Fruit fly (Drosophila melanogaster): Measurements from ENCODE around the gene CG5004.

Gene CG5004

DNA sequence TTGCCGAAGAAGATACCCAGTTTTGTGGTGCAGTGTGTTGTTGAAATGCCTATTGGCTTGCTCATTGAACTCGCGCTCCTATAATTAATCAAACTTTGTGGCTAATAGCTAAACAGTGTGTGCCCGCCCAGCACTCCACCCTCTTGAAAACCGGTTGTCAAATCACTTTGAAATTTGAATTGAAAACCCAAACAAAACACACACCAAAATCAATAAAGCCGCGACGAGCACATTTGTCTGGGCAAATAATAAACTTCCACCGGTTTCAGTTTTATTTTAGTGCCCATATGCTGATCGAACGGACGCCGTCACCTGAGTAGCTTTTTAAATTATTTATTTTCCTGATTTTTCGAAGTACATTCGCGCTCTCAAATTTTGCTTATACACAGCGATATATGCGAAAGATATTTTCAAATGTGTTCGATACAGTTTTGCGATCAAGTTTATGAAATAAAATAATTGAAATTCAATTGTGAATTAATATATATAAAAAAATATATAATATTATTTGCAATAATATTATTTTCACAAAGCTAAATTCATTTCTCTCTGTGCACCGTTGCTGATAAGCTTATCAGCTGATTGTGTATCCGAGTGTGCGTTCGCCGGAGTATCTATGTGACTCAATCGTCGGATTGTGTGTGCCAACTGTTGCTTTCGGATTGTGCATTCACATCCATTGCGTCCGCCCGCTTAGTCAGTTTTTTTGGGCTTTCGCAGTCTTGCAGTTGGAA, 22.5 kb downstream of the CG5004 start:
- peak; percentile 70 for TF ChIP-seq Sp1 (GFP tag; optimal IDR thresholded peaks at IDR 0.05)
- TF ChIP-seq rgr (GFP tag; optimal IDR thresholded peaks at IDR 0.05), result peak; percentile 75
- peak; percentile 60 for TF ChIP-seq Dif (GFP tag; optimal IDR thresholded peaks at IDR 0.05; ENCODE audit: partially characterized antibody)
- no peak for TF ChIP-seq dmrt93B (GFP tag; optimal IDR thresholded peaks at IDR 0.05)
- TF ChIP-seq Rel (GFP tag; optimal IDR thresholded peaks at IDR 0.05), result no peak
- TF ChIP-seq Rel (tag; optimal IDR thresholded peaks at IDR 0.05), result peak; percentile 38
- peak; percentile 19 for TF ChIP-seq sage (GFP tag; optimal IDR thresholded peaks at IDR 0.05)
- no peak for TF ChIP-seq dsf (GFP tag; optimal IDR thresholded peaks at IDR 0.05; ENCODE audit: borderline replicate concordance)
- TF ChIP-seq foxo (GFP tag; optimal IDR thresholded peaks at IDR 0.05), result peak in 1 of 2 experiments; percentile 74
- TF ChIP-seq tai (GFP tag; optimal IDR thresholded peaks at IDR 0.05), result no peak
- TF ChIP-seq Hnf4 (GFP tag; optimal IDR thresholded peaks at IDR 0.05), result peak; percentile 33
- TF ChIP-seq sv (GFP tag; optimal IDR thresholded peaks at IDR 0.05), result peak; percentile 24
- peak; percentile 68 for TF ChIP-seq h (GFP tag; optimal IDR thresholded peaks at IDR 0.05)
- peak; percentile 69 for TF ChIP-seq psq (GFP tag; optimal IDR thresholded peaks at IDR 0.05)
- TF ChIP-seq Jra (GFP tag; optimal IDR thresholded peaks at IDR 0.05), result peak; percentile 11
- TF ChIP-seq CG32264 (GFP tag; optimal IDR thresholded peaks at IDR 0.05), result no peak
- TF ChIP-seq fru (GFP tag; optimal IDR thresholded peaks at IDR 0.05), result peak; percentile 50
- TF ChIP-seq br (GFP tag; optimal IDR thresholded peaks at IDR 0.05), result peak; percentile 31
- peak; percentile 3 for TF ChIP-seq Hr83 (GFP tag; optimal IDR thresholded peaks at IDR 0.05; ENCODE audit: poor library complexity, severe bottlenecking)
- TF ChIP-seq HLH106 (tag; optimal IDR thresholded peaks at IDR 0.05), result peak; percentile 63
- TF ChIP-seq OdsH (GFP tag; optimal IDR thresholded peaks at IDR 0.05), result peak; percentile 71
- no peak for TF ChIP-seq CrebA (GFP tag; optimal IDR thresholded peaks at IDR 0.05; ENCODE audit: borderline replicate concordance)

DNA sequence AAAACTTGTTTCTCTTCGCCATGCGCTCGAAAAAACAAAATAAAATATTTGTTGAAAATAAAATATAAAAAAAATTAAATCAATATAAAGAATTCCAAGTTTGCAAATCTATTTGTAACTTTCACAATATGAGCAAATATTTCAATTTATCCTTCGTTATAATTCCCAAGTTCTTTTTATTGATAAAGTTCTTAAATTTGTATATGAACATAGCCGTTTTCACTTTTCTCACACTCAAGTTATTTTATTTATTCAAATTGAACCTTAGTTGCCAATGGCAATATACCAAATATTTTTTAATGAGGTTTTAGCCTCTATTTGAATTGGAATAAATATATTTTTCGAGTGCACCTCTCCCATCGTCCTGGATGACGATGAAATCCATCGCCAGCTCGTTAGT, 25.3 kb downstream of the CG5004 start:
- TF ChIP-seq lola (GFP tag; optimal IDR thresholded peaks at IDR 0.05) (no peak), foxo (GFP tag; optimal IDR thresholded peaks at IDR 0.05) (no peak), HLH106 (tag; optimal IDR thresholded peaks at IDR 0.05) (no peak)

DNA sequence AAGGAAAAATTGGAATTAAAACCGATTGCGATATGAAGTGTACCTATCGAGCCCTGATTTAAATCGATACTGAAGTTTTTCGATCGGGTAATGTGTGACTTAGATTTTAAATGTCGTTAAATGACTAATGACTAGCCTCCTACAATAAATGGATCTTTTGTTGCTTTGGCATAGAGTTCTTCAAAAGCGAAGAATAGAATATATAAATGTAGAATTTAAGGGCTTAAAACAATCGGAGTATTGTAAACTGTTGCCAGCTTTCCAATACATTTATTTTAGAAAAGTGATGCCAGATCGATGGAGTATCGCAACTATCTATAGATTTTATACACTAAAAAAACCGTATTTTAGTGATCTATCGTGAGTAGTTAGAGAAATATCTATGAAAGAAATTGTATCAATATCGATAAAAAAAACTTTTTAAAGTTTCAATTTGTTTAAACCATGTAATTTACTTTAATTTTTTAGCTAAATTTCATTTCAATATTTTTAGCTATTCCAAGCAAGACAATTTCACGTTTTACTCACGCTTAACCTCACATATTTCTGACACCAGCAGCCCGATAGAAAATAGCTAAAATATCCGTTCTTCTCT, 35.7 kb downstream of the CG5004 start, which contains the start of the genes mei-217 and mei-218:
Gene mei-217, minus strand, starts transcription at position 51 of the 595 bp plus-strand sequence.
Gene mei-218, minus strand, starts transcription at position 51 of the 595 bp plus-strand sequence.
- TF ChIP-seq Dif (GFP tag; optimal IDR thresholded peaks at IDR 0.05; ENCODE audit: partially characterized antibody) (no peak), woc (GFP tag; optimal IDR thresholded peaks at IDR 0.05) (peak; percentile 41)

DNA sequence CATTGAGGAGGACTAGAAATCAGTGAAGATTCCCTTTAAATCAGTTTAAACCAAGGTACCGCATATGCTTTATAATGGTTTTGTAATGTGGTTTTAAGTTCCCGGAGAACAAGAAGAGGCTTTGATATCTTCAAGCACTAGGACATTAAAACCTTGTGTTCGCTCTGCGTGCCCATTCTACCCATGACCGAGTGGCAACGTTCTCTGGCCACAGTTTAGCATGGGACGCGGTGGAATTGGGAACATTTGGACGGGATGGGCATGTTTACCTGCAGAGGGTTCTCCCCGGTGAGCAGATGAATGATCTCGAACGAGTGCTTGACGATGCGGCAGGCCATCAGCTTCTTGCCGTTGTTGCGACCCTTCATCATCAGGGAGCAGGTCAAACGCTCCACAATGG, 39.1 kb downstream of the CG5004 start:
- TF ChIP-seq HLH106 (tag; optimal IDR thresholded peaks at IDR 0.05) (no peak), Dfd (GFP tag; optimal IDR thresholded peaks at IDR 0.05) (no peak)

DNA sequence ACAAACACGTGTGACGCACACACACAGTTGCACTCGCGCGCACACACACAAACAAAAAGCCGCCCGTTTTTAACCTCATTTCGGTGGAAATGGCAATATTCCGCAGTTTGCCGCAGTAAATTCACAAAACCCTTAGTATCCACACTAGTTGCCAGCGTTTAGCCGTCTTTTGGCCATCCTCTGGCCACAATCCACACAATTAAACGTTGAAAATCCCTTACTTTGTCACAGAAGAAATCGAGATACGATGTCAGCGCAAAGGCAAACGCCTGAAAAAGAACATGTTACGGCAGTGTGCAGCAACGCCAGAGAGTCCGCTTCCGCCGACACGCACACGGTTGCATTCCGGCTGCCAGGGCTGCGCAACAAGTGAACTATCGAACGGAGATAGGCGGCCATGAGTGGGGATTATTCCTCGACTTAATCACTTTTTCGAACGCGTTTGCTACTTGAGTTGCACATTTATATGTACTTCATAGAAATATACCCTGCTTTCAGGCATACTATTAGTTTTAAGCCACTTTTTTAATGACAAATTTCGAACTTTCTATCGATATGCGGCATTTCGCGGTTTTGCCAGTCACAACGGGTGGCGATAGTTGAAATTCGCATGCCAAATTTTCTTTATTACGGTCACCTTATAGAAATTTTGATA, 40.7 kb downstream of the CG5004 start, which contains the start of gene RpS5a:
Gene RpS5a, minus strand, starts transcription at position 282 of the 655 bp plus-strand sequence.
- peak; percentile 76 for TF ChIP-seq sv (GFP tag; optimal IDR thresholded peaks at IDR 0.05)
- TF ChIP-seq Hr83 (GFP tag; optimal IDR thresholded peaks at IDR 0.05; ENCODE audit: poor library complexity, severe bottlenecking), result peak; percentile 58
- no peak for TF ChIP-seq Dif (GFP tag; optimal IDR thresholded peaks at IDR 0.05; ENCODE audit: partially characterized antibody)
- peak; percentile 53 for TF ChIP-seq psq (GFP tag; optimal IDR thresholded peaks at IDR 0.05)
- no peak for TF ChIP-seq Dfd (GFP tag; optimal IDR thresholded peaks at IDR 0.05)
- TF ChIP-seq jim (GFP tag; optimal IDR thresholded peaks at IDR 0.05), result no peak
- peak; percentile 80 for TF ChIP-seq rgr (GFP tag; optimal IDR thresholded peaks at IDR 0.05)
- peak; percentile 40 for TF ChIP-seq Hr78 (GFP tag; optimal IDR thresholded peaks at IDR 0.05)
- peak; percentile 78 for TF ChIP-seq h (GFP tag; optimal IDR thresholded peaks at IDR 0.05)
- TF ChIP-seq N (GFP tag; optimal IDR thresholded peaks at IDR 0.05), result peak; percentile 60
- no peak for TF ChIP-seq Abd-B (GFP tag; optimal IDR thresholded peaks at IDR 0.05)
- TF ChIP-seq HLH106 (tag; optimal IDR thresholded peaks at IDR 0.05), result peak; percentile 80
- TF ChIP-seq lola (GFP tag; optimal IDR thresholded peaks at IDR 0.05), result no peak
- TF ChIP-seq brk (GFP tag; optimal IDR thresholded peaks at IDR 0.05), result no peak
- TF ChIP-seq Sp1 (GFP tag; optimal IDR thresholded peaks at IDR 0.05), result peak; percentile 83
- TF ChIP-seq GATAd (GFP tag; optimal IDR thresholded peaks at IDR 0.05), result peak; percentile 48
- peak; percentile 72 for TF ChIP-seq fru (GFP tag; optimal IDR thresholded peaks at IDR 0.05)
- TF ChIP-seq dsf (GFP tag; optimal IDR thresholded peaks at IDR 0.05; ENCODE audit: borderline replicate concordance), result peak; percentile 26
- peak in 1 of 2 experiments; percentile 76 for TF ChIP-seq foxo (GFP tag; optimal IDR thresholded peaks at IDR 0.05)
- TF ChIP-seq tai (GFP tag; optimal IDR thresholded peaks at IDR 0.05), result no peak
- TF ChIP-seq sage (GFP tag; optimal IDR thresholded peaks at IDR 0.05), result no peak
- TF ChIP-seq ey (GFP tag; optimal IDR thresholded peaks at IDR 0.05), result peak; percentile 65
- TF ChIP-seq Vsx2 (GFP tag; optimal IDR thresholded peaks at IDR 0.05; ENCODE audit: partially characterized antibody), result no peak
- TF ChIP-seq CrebA (GFP tag; optimal IDR thresholded peaks at IDR 0.05; ENCODE audit: borderline replicate concordance), result no peak
- peak; percentile 95 for TF ChIP-seq dmrt93B (GFP tag; optimal IDR thresholded peaks at IDR 0.05)
- TF ChIP-seq Hnf4 (GFP tag; optimal IDR thresholded peaks at IDR 0.05), result peak; percentile 70
- peak; percentile 91 for TF ChIP-seq CG9705 (GFP tag; optimal IDR thresholded peaks at IDR 0.05)
- TF ChIP-seq OdsH (GFP tag; optimal IDR thresholded peaks at IDR 0.05), result peak; percentile 51
- TF ChIP-seq br (GFP tag; optimal IDR thresholded peaks at IDR 0.05), result peak; percentile 70
- TF ChIP-seq woc (GFP tag; optimal IDR thresholded peaks at IDR 0.05), result peak; percentile 66
- TF ChIP-seq Rel (GFP tag; optimal IDR thresholded peaks at IDR 0.05), result no peak
- peak; percentile 68 for TF ChIP-seq Rel (tag; optimal IDR thresholded peaks at IDR 0.05)
- no peak for TF ChIP-seq Myc (optimal IDR thresholded peaks at IDR 0.05)

All from whole organism, wandering third instar larva.